Worm (Caenorhabditis elegans) whole organism, L3 larva: Measurements from ENCODE around the gene clh-4.

ENCODE experiments used
- elt-1 ChIP-seq: fragments of 150-350 bp; optimal IDR thresholded peaks from 2 replicates; lab custom pipeline; 2014; ENCODE audit warnings: missing biosample characterization, missing genetic modification characterization
- nhr-28 ChIP-seq: fragments of 150-350 bp; optimal IDR thresholded peaks from 2 replicates; lab custom pipeline; 2014; ENCODE audit warnings: missing biosample characterization, missing genetic modification characterization
- unc-39 ChIP-seq: sonication (generic microtip); optimal IDR thresholded peaks from 4 replicates; lab custom pipeline; 2017; ENCODE audit warnings: missing biosample characterization, missing genetic modification characterization

ce11 chrX:4061968-4062367, 38.4 kb downstream of the clh-4 start:
- TF ChIP-seq elt-1 (tag; lab: Kevin White, UChicago): no peak
- no peak for TF ChIP-seq unc-39 (tag; lab: Kevin White, UChicago)
- no peak for TF ChIP-seq nhr-28 (tag; lab: Kevin White, UChicago)
